Worm (Caenorhabditis elegans): ENCODE results near the gene mfn-1.

mfn-1 gene

ce11 chrII:11424579-11425316 lies 47.1 kb downstream of the mfn-1 start, which contains the start of gene C05D12.3:
Gene C05D12.3, plus strand, starts transcription at chrII:11425266.
- TF ChIP-seq ztf-11 (tag; optimal IDR thresholded peaks at IDR 0.05) (no peak), M03D4.4 (tag; optimal IDR thresholded peaks at IDR 0.05) (no peak), elt-1 (tag; optimal IDR thresholded peaks at IDR 0.05; ENCODE audit: borderline replicate concordance, insufficient read depth) (no peak), mls-2 (tag; optimal IDR thresholded peaks at IDR 0.05) (no peak), elt-3 (tag; optimal IDR thresholded peaks at IDR 0.05) (no peak), snpc-4 (tag; optimal IDR thresholded peaks at IDR 0.05) (no peak)

- TF ChIP-seq bed-3 (GFP tag; optimal IDR thresholded peaks at IDR 0.05) (no peak), mep-1 (tag; optimal IDR thresholded peaks at IDR 0.05) (no peak), elt-3 (tag; optimal IDR thresholded peaks at IDR 0.05) (no peak), lin-13 (tag; optimal IDR thresholded peaks at IDR 0.05) (no peak), blmp-1 (tag; optimal IDR thresholded peaks at IDR 0.05) (no peak), unc-39 (tag; optimal IDR thresholded peaks at IDR 0.05) (no peak), ceh-83 (GFP tag; optimal IDR thresholded peaks at IDR 0.05) (no peak)
Measured at ce11 chrII:11424032-11424431, 47.8 kb downstream of the mfn-1 start.

All from whole organism, mixed stage, embryonic.